Worm (Caenorhabditis elegans) whole organism, L1 larva: Measurements from ENCODE around the gene C08B6.6.
A peak's percentile ranks its signal among the peaks of the same experiment; 100 is the strongest.

ENCODE experiments used
- alr-1 ChIP-seq: fragments of 200-800 bp; sonication (Bioruptor generic); optimal IDR thresholded peaks from 2 replicates; lab custom pipeline; 2018; ENCODE audit warnings: borderline replicate concordance, mild to moderate bottlenecking, missing genetic modification characterization, missing compliant biosample characterization
- ama-1 ChIP-seq: fragments of 150-350 bp; optimal IDR thresholded peaks from 2 replicates; lab custom pipeline; 2014
- blmp-1 ChIP-seq: fragments of 150-350 bp; optimal IDR thresholded peaks from 2 replicates; lab custom pipeline; 2014; ENCODE audit warnings: missing biosample characterization, missing genetic modification characterization
- ceh-88 ChIP-seq: fragments of 200-800 bp; sonication (Bioruptor generic); IDR thresholded peaks from 2 replicates; pipeline ENCODE4 v1.3.6; 2022; ENCODE audit warnings: missing genetic modification characterization, missing compliant biosample characterization
- ces-1 ChIP-seq: fragments of 150-350 bp; optimal IDR thresholded peaks from 2 replicates; lab custom pipeline; 2014; ENCODE audit warnings: missing biosample characterization, missing genetic modification reagents, missing genetic modification characterization
- dsc-1 ChIP-seq: sonication (generic microtip); optimal IDR thresholded peaks from 2 replicates; lab custom pipeline; 2016; ENCODE audit warnings: mild to moderate bottlenecking, missing genetic modification characterization, missing compliant biosample characterization
- egl-13 ChIP-seq: sonication (generic microtip); optimal IDR thresholded peaks from 2 replicates; lab custom pipeline; 2016; ENCODE audit warnings: missing genotype, missing genetic modification reagents, missing genetic modification characterization, missing compliant biosample characterization
- egl-27 ChIP-seq, 2 experiments: fragments of 150-350 bp in 1 of 2; sonication (generic microtip); optimal IDR thresholded peaks; 3 replicates each; lab custom pipeline; 2017 to 2018; ENCODE audit warnings: missing biosample characterization in 2 of 2, missing genetic modification characterization in 2 of 2, missing genetic modification reagents in 2 of 2
- fkh-10 ChIP-seq: sonication (generic microtip); optimal IDR thresholded peaks from 2 replicates; lab custom pipeline; 2017; ENCODE audit warnings: missing biosample characterization, missing genetic modification reagents, missing genetic modification characterization
- fos-1 ChIP-seq: fragments of 150-350 bp; optimal IDR thresholded peaks from 2 replicates; lab custom pipeline; 2014; ENCODE audit warnings: missing biosample characterization, missing genetic modification characterization
- grh-1 ChIP-seq: fragments of 200-800 bp; sonication (Bioruptor generic); IDR thresholded peaks from 2 replicates; pipeline ENCODE4 v1.3.6; 2022; ENCODE audit warnings: missing genetic modification reagents, missing genetic modification characterization, missing compliant biosample characterization
- hpl-2 ChIP-seq: fragments of 150-350 bp; optimal IDR thresholded peaks from 2 replicates; lab custom pipeline; 2014; ENCODE audit warnings: missing biosample characterization, missing genetic modification reagents, missing genetic modification characterization
- irx-1 ChIP-seq: sonication (generic microtip); optimal IDR thresholded peaks from 2 replicates; lab custom pipeline; 2016; ENCODE audit warnings: missing genetic modification characterization, missing compliant biosample characterization
- isw-1 ChIP-seq: fragments of 200-800 bp; sonication (Bioruptor generic); IDR thresholded peaks from 2 replicates; pipeline ENCODE4 v1.3.6; 2022; ENCODE audit warnings: missing genetic modification characterization, missing compliant biosample characterization
- jun-1 ChIP-seq: fragments of 150-350 bp; optimal IDR thresholded peaks from 2 replicates; lab custom pipeline; 2014; ENCODE audit warnings: missing biosample characterization, missing genetic modification reagents, missing genetic modification characterization
- lin-15B ChIP-seq: fragments of 150-350 bp; sonication (generic microtip); optimal IDR thresholded peaks from 3 replicates; lab custom pipeline; 2014; ENCODE audit warnings: missing biosample characterization, missing genetic modification characterization
- lin-39 ChIP-seq: fragments of 150-350 bp; optimal IDR thresholded peaks from 2 replicates; lab custom pipeline; 2014; ENCODE audit warnings: missing biosample characterization, missing genetic modification reagents, missing genetic modification characterization
- lir-3 ChIP-seq: sonication (generic microtip); optimal IDR thresholded peaks from 2 replicates; lab custom pipeline; 2016; ENCODE audit warnings: mild to moderate bottlenecking, missing genetic modification characterization, moderate library complexity, missing compliant biosample characterization; ENCODE audit not compliant: poor library complexity
- mab-9 ChIP-seq: fragments of 200-800 bp; sonication (Bioruptor generic); IDR thresholded peaks from 2 replicates; pipeline ENCODE4 v1.3.6; 2022; ENCODE audit warnings: missing genetic modification reagents, missing genetic modification characterization, missing compliant biosample characterization
- mep-1 ChIP-seq: fragments of 150-350 bp; optimal IDR thresholded peaks from 2 replicates; lab custom pipeline; 2014; ENCODE audit warnings: missing biosample characterization, missing genetic modification characterization
- nhr-12 ChIP-seq: sonication (generic microtip); optimal IDR thresholded peaks from 2 replicates; lab custom pipeline; 2017; ENCODE audit warnings: missing biosample characterization, missing genetic modification characterization
- nhr-19 ChIP-seq: fragments of 200-800 bp; sonication (Bioruptor generic); conservative IDR thresholded peaks from 2 replicates; pipeline ENCODE4 v1.3.6; 2022; ENCODE audit warnings: missing genetic modification characterization, missing compliant biosample characterization
- nhr-47 ChIP-seq: sonication (generic microtip); optimal IDR thresholded peaks from 2 replicates; lab custom pipeline; 2016; ENCODE audit warnings: mild to moderate bottlenecking, missing genetic modification characterization, moderate library complexity, missing compliant biosample characterization
- nhr-76 ChIP-seq: sonication (generic microtip); optimal IDR thresholded peaks from 2 replicates; lab custom pipeline; 2017; ENCODE audit warnings: missing biosample characterization, missing genetic modification characterization
- nhr-84 ChIP-seq: sonication (generic microtip); optimal IDR thresholded peaks from 2 replicates; lab custom pipeline; 2017; ENCODE audit warnings: missing biosample characterization, missing genetic modification characterization
- nhr-85 ChIP-seq: sonication (generic microtip); peaks from one replicate; lab custom pipeline; 2016; ENCODE audit warnings: missing genetic modification characterization, inconsistent platforms, missing compliant biosample characterization
- nhr-90 ChIP-seq: sonication (generic microtip); optimal IDR thresholded peaks from 2 replicates; lab custom pipeline; 2016; ENCODE audit warnings: mild to moderate bottlenecking, missing genetic modification characterization, missing compliant biosample characterization; ENCODE audit not compliant: poor library complexity
- pqm-1 ChIP-seq: sonication (generic microtip); optimal IDR thresholded peaks from 3 replicates; lab custom pipeline; 2017; ENCODE audit warnings: missing biosample characterization, missing genetic modification characterization
- rnt-1 ChIP-seq: sonication (generic microtip); optimal IDR thresholded peaks from 2 replicates; lab custom pipeline; 2016; ENCODE audit warnings: mild to moderate bottlenecking, missing genetic modification characterization, moderate library complexity, missing compliant biosample characterization
- snpc-4 ChIP-seq: fragments of 150-350 bp; optimal IDR thresholded peaks from 2 replicates; lab custom pipeline; 2014; ENCODE audit warnings: missing biosample characterization, missing genetic modification characterization
- snu-23 ChIP-seq: sonication (generic microtip); optimal IDR thresholded peaks from 2 replicates; lab custom pipeline; 2016; ENCODE audit warnings: missing genetic modification characterization, missing compliant biosample characterization
- sup-37 ChIP-seq: fragments of 200-800 bp; sonication (Bioruptor generic); optimal IDR thresholded peaks from 2 replicates; lab custom pipeline; 2018; ENCODE audit warnings: mild to moderate bottlenecking, missing genetic modification characterization, missing compliant biosample characterization
- swsn-7 ChIP-seq: sonication (generic microtip); optimal IDR thresholded peaks from 2 replicates; lab custom pipeline; 2016; ENCODE audit warnings: missing genetic modification characterization, missing compliant biosample characterization
- unc-130 ChIP-seq: fragments of 150-350 bp; optimal IDR thresholded peaks from 2 replicates; lab custom pipeline; 2017; ENCODE audit warnings: missing biosample characterization, missing genetic modification characterization, inconsistent platforms
- unc-62 ChIP-seq: fragments of 150-350 bp; optimal IDR thresholded peaks from 2 replicates; lab custom pipeline; 2014; ENCODE audit warnings: missing biosample characterization, missing genetic modification reagents, missing genetic modification characterization
- unc-86 ChIP-seq: sonication (generic microtip); optimal IDR thresholded peaks from 2 replicates; lab custom pipeline; 2016; ENCODE audit warnings: missing genetic modification characterization, missing compliant biosample characterization
- unc-98 ChIP-seq: fragments of 200-800 bp; sonication (Bioruptor generic); IDR thresholded peaks from 2 replicates; pipeline ENCODE4 v1.3.6; 2022; ENCODE audit warnings: missing genetic modification characterization, missing compliant biosample characterization
- xbp-1 ChIP-seq: sonication (generic microtip); optimal IDR thresholded peaks from 2 replicates; lab custom pipeline; 2016; ENCODE audit warnings: missing genetic modification characterization, missing compliant biosample characterization
- zip-4 ChIP-seq: fragments of 200-800 bp; sonication (Bioruptor generic); optimal IDR thresholded peaks from 2 replicates; lab custom pipeline; 2018; ENCODE audit warnings: mild to moderate bottlenecking, missing genetic modification characterization, moderate library complexity, missing compliant biosample characterization
- ztf-11 ChIP-seq, 2 experiments: sonication (generic microtip); optimal IDR thresholded peaks; 2 replicates each; lab custom pipeline; 2016 to 2017; ENCODE audit warnings: missing genetic modification characterization in 2 of 2, missing biosample characterization in 1 of 2, missing compliant biosample characterization in 1 of 2
- ztf-4 ChIP-seq: fragments of 150-350 bp; optimal IDR thresholded peaks from 2 replicates; lab custom pipeline; 2014; ENCODE audit warnings: missing biosample characterization, missing genetic modification characterization

C08B6.6 gene

DNA sequence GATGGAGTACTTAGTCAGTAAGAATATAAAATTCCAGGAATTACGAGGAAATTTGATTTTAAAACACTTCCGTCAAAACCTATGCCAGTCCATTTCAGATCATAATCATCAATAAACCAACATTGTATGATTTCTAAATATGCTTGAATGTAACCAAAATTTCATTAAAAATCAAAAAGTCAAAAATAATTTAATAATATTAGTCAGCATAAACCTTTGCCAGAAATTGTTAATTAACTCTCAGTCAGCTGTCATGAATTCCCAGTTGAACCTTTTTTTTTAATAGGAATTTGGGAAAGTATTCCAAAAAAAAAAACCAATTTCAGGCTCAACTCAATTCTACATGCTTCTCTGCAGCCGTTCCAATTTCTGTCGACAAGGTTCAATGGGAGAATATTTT, 24.9 kb downstream of the C08B6.6 start, which contains the start of gene srsx-26 (continued):
- TF ChIP-seq nhr-90 (tag; lab: Kevin White, UChicago) = no peak
- no peak for TF ChIP-seq blmp-1 (tag; lab: Kevin White, UChicago)
- TF ChIP-seq alr-1 = no peak
- no peak for TF ChIP-seq ces-1 (GFP tag; lab: Kevin White, UChicago)
- TF ChIP-seq nhr-47 (tag; lab: Kevin White, UChicago) = peak; percentile 37
- no peak for TF ChIP-seq zip-4 (GFP tag; lab: Kevin White, UChicago)
- TF ChIP-seq jun-1 (tag; lab: Kevin White, UChicago) = no peak
- TF ChIP-seq rnt-1 (tag; lab: Kevin White, UChicago) = no peak
- TF ChIP-seq lin-15B (tag; lab: Kevin White, UChicago) = no peak
- no peak for TF ChIP-seq egl-13 (tag; lab: Kevin White, UChicago)
- no peak for TF ChIP-seq swsn-7 (tag; lab: Kevin White, UChicago)
- no peak for TF ChIP-seq hpl-2 (GFP tag; lab: Kevin White, UChicago)

DNA sequence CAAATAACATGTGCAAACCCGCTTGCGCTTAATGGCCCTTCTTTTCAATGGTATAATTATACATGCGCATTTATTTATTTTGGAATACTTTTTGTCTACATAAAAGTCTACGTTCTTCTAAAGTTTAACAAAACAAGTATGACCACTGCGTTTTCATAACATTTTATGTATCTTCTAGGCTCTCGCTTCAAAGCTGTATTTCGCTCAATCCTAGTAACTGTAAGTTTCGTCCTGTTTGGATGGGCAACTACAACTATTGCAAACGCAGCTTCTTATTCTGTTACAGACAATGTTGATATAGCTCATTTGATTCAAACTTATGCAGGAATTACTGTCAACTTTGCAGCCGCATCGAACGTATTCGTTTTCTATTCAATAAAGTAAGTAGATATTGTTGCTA, 26.3 kb downstream of the C08B6.6 start, which contains the start of gene srsx-27:
Gene srsx-27 (plus strand): TSS at position 301 of the 400 bp plus-strand sequence.
- TF ChIP-seq unc-130 (no peak), lir-3 (tag; lab: Kevin White, UChicago) (no peak), unc-98 (GFP tag; lab: Robert Waterston, UW) (no peak)

DNA sequence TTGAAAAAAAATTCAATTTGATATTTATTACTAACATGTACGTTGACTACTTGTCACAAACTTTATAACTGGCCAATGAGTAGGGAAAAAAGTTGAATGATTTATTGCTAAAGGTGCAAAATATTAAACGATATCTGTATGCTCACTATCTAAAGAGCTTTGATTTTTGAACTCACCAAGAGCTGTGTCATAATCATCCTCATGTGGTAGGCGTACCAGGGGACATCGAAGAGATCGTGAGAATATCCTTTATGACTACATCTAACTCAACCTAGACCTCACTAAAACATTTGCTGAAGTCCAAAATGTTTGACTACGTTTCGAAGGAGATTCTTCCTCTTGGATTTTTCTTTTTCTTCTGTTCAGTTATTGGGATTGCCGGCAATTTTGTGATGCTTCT, 28.9 kb downstream of the C08B6.6 start, which contains the start of gene srsx-28:
Gene srsx-28 (plus strand): TSS at position 301 of the 400 bp plus-strand sequence.
- TF ChIP-seq sup-37 (GFP tag; lab: Kevin White, UChicago) (no peak), nhr-84 (tag; lab: Kevin White, UChicago) (no peak), hpl-2 (GFP tag; lab: Kevin White, UChicago) (no peak), fos-1 (tag; lab: Kevin White, UChicago) (no peak), nhr-76 (tag; lab: Kevin White, UChicago) (no peak)
- TF ChIP-seq, all 84 proteins: peak for 0

DNA sequence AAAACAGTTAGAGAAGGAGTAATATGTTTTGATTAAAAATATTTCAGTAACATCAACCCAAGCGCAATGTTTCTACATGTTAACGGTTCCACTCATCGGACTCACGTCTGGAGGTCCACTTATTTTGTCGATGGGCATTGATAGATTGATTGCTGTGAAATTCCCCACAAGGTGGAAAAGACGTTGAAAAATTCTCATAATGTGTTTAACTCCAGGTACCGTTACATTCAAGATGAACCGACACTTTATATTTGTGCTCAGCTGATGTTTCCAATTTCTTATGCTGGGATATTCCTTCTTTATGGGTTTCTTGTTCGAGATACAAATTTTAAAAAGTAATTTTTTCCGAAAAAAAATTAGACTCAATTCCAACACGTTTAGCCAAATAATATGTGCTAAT, 29.7 kb downstream of the C08B6.6 start:
- TF ChIP-seq ztf-11 (tag; optimal IDR thresholded peaks at IDR 0.05; lab: Kevin White, UChicago) (no peak), fkh-10 (GFP tag; lab: Kevin White, UChicago) (no peak), nhr-12 (tag; lab: Kevin White, UChicago) (no peak), isw-1 (GFP tag; lab: Robert Waterston, UW) (no peak), nhr-84 (tag; lab: Kevin White, UChicago) (no peak), lin-39 (no peak), egl-27 (tag; optimal IDR thresholded peaks at IDR 0.05; lab: Kevin White, UChicago) (no peak), lin-15B (tag; lab: Kevin White, UChicago) (no peak), ceh-88 (GFP tag; lab: Robert Waterston, UW) (no peak), xbp-1 (no peak), unc-86 (tag; lab: Kevin White, UChicago) (no peak), grh-1 (GFP tag; lab: Robert Waterston, UW) (no peak), dsc-1 (tag; lab: Kevin White, UChicago) (no peak), pqm-1 (tag; lab: Kevin White, UChicago) (no peak), unc-62 (GFP tag; lab: Kevin White, UChicago) (no peak), blmp-1 (tag; lab: Kevin White, UChicago) (no peak), irx-1 (no peak), ama-1 (lab: Kevin White, UChicago) (no peak)
- TF ChIP-seq, all 84 proteins: peak for 0

DNA sequence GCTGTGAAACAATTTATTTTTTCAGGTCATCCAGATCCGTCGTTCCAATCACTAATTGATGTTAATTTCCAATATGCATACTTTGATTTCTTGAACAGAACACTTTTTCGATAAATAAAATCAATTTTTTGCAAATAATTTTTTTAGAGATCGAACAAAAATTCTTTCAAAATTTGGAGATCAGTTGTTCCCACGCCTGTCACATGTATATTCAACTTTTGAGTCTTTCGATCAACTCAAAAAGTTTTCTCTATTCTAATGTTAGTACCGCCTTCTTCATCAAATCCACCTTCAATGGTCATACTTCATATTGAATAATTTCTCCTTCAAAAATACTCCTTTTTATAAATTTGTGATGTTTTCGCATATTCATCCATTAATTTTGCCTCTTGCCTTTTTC, 31.3 kb downstream of the C08B6.6 start, which contains the start of gene srsx-29:
Gene srsx-29 (plus strand): TSS at position 301 of the 400 bp plus-strand sequence.
- TF ChIP-seq snu-23 (no peak), ama-1 (lab: Kevin White, UChicago) (no peak), dsc-1 (tag; lab: Kevin White, UChicago) (no peak), lir-3 (tag; lab: Kevin White, UChicago) (no peak), mep-1 (tag; lab: Kevin White, UChicago) (no peak), nhr-19 (GFP tag; lab: Robert Waterston, UW) (no peak), ceh-88 (GFP tag; lab: Robert Waterston, UW) (no peak), irx-1 (no peak), nhr-85 (tag; lab: Kevin White, UChicago) (no peak), ztf-4 (tag; lab: Kevin White, UChicago) (no peak), nhr-76 (tag; lab: Kevin White, UChicago) (no peak), snpc-4 (no peak), fos-1 (tag; lab: Kevin White, UChicago) (no peak), mab-9 (no peak), unc-62 (GFP tag; lab: Kevin White, UChicago) (no peak), blmp-1 (tag; lab: Kevin White, UChicago) (no peak), ces-1 (GFP tag; lab: Kevin White, UChicago) (no peak), ztf-11 (tag; optimal IDR thresholded peaks at IDR 0.05; lab: Kevin White, UChicago) (no peak), fkh-10 (GFP tag; lab: Kevin White, UChicago) (no peak)
- TF ChIP-seq, all 84 proteins: peak for 0
